Fruit fly (Drosophila melanogaster) whole organism, embryonic: ENCODE measurements around the gene CG10137.

Experiments
- Ada2b ChIP-seq: fragments of 200-800 bp; sonication (Bioruptor generic); IDR thresholded peaks from 2 replicates; pipeline ENCODE4 v1.3.6; 2022; ENCODE audit warnings: missing biosample characterization, missing genetic modification characterization
- Atf-2 ChIP-seq: fragments of 200-800 bp; sonication (Bioruptor generic); optimal IDR thresholded peaks from 2 replicates; lab custom pipeline; 2016; ENCODE audit warnings: missing biosample characterization, missing genetic modification characterization
- CG10431 ChIP-seq: fragments of 200-800 bp; sonication (Bioruptor generic); optimal IDR thresholded peaks from 3 replicates; lab custom pipeline; 2018; ENCODE audit warnings: missing biosample characterization, mild to moderate bottlenecking, missing genetic modification characterization
- CG11398 ChIP-seq: fragments of 200-800 bp; sonication (Bioruptor generic); optimal IDR thresholded peaks from 2 replicates; lab custom pipeline; 2016; ENCODE audit warnings: missing biosample characterization, missing genetic modification characterization
- CG11504 ChIP-seq: fragments of 200-800 bp; sonication (Bioruptor generic); optimal IDR thresholded peaks from 3 replicates; lab custom pipeline; 2019; ENCODE audit warnings: missing biosample characterization, mild to moderate bottlenecking, missing genetic modification characterization, moderate library complexity
- CG12071 ChIP-seq: fragments of 200-800 bp; sonication (Bioruptor generic); optimal IDR thresholded peaks from 3 replicates; lab custom pipeline; 2018; ENCODE audit warnings: missing biosample characterization, mild to moderate bottlenecking, missing genetic modification characterization
- CG12219 ChIP-seq: fragments of 200-800 bp; sonication (Bioruptor generic); optimal IDR thresholded peaks from 3 replicates; lab custom pipeline; 2018; ENCODE audit warnings: missing biosample characterization, mild to moderate bottlenecking, missing genetic modification characterization
- CG12942 ChIP-seq: fragments of 200-800 bp; sonication (Bioruptor generic); optimal IDR thresholded peaks from 3 replicates; lab custom pipeline; 2016; ENCODE audit warnings: missing biosample characterization, missing genetic modification characterization
- CG14050 ChIP-seq: fragments of 200-800 bp; sonication (Bioruptor generic); IDR thresholded peaks from 3 replicates; pipeline ENCODE4 v1.3.6; 2022; ENCODE audit warnings: missing biosample characterization, missing genetic modification characterization
- CG14710 ChIP-seq: fragments of 200-800 bp; sonication (Bioruptor generic); optimal IDR thresholded peaks from 3 replicates; lab custom pipeline; 2019; ENCODE audit warnings: missing biosample characterization, mild to moderate bottlenecking, missing genetic modification characterization, moderate library complexity
- CG15073 ChIP-seq: fragments of 200-800 bp; sonication (Bioruptor generic); optimal IDR thresholded peaks from 2 replicates; lab custom pipeline; 2016; ENCODE audit warnings: missing biosample characterization, missing genetic modification characterization
- CG15696 ChIP-seq: fragments of 200-800 bp; sonication (Bioruptor generic); optimal IDR thresholded peaks from 2 replicates; lab custom pipeline; 2019; ENCODE audit warnings: missing biosample characterization, mild to moderate bottlenecking, missing genetic modification characterization, moderate library complexity
- CG16815 ChIP-seq: fragments of 200-800 bp; sonication (Bioruptor generic); optimal IDR thresholded peaks from 3 replicates; lab custom pipeline; 2017; ENCODE audit warnings: missing biosample characterization, mild to moderate bottlenecking, missing genetic modification characterization
- CG17568 ChIP-seq: fragments of 200-800 bp; sonication (Bioruptor generic); optimal IDR thresholded peaks from 2 replicates; lab custom pipeline; 2018; ENCODE audit warnings: missing biosample characterization, mild to moderate bottlenecking, missing genetic modification characterization, moderate library complexity
- CG18011 ChIP-seq: fragments of 200-800 bp; sonication (Bioruptor generic); optimal IDR thresholded peaks from 2 replicates; lab custom pipeline; 2017; ENCODE audit warnings: missing biosample characterization, missing genetic modification characterization, mild to moderate bottlenecking, moderate library complexity, missing genotype
- CG18764 ChIP-seq: fragments of 200-800 bp; sonication (Bioruptor generic); optimal IDR thresholded peaks from 3 replicates; lab custom pipeline; 2016; ENCODE audit warnings: missing biosample characterization, missing genetic modification characterization
- CG30020 ChIP-seq: fragments of 200-800 bp; optimal IDR thresholded peaks from 2 replicates; lab custom pipeline; 2019; ENCODE audit warnings: missing biosample characterization, mild to moderate bottlenecking, missing genetic modification characterization, moderate library complexity
- CG3065 ChIP-seq: fragments of 200-800 bp; sonication (Bioruptor generic); optimal IDR thresholded peaks from 2 replicates; lab custom pipeline; 2016; ENCODE audit warnings: missing biosample characterization, missing genetic modification characterization
- CG31365 ChIP-seq: fragments of 200-800 bp; sonication (Bioruptor generic); optimal IDR thresholded peaks from 2 replicates; lab custom pipeline; 2018; ENCODE audit warnings: missing biosample characterization, mild to moderate bottlenecking, missing genetic modification characterization
- CG42726 ChIP-seq: fragments of 200-800 bp; sonication (Bioruptor generic); IDR thresholded peaks from 2 replicates; pipeline ENCODE4 v1.3.6; 2022; ENCODE audit warnings: missing biosample characterization, missing genetic modification characterization; ENCODE audit not compliant: partially characterized antibody
- CG43689 ChIP-seq: fragments of 200-800 bp; sonication (Bioruptor generic); IDR thresholded peaks from 2 replicates; pipeline ENCODE4 v1.3.6; 2022; ENCODE audit warnings: missing biosample characterization, missing genetic modification characterization
- CG4404 ChIP-seq: fragments of 200-800 bp; sonication (Bioruptor generic); IDR thresholded peaks from 2 replicates; pipeline ENCODE4 v1.3.6; 2022; ENCODE audit warnings: missing biosample characterization, missing genetic modification characterization
- CG6791 ChIP-seq: fragments of 200-800 bp; sonication (Bioruptor generic); IDR thresholded peaks from 3 replicates; pipeline ENCODE4 v1.3.6; 2022; ENCODE audit warnings: missing biosample characterization, missing genetic modification characterization; ENCODE audit not compliant: partially characterized antibody
- CG8290 ChIP-seq, 3 experiments: fragments of 200-800 bp; sonication (Bioruptor generic); optimal IDR thresholded peaks; 2 replicates each; lab custom pipeline; 2016 to 2019; ENCODE audit warnings: missing biosample characterization in 3 of 3, missing genetic modification characterization in 3 of 3, mild to moderate bottlenecking in 2 of 3, moderate library complexity in 1 of 3
- CG8478 ChIP-seq: fragments of >200 bp; optimal IDR thresholded peaks from 2 replicates; lab custom pipeline; 2018
- CG9727 ChIP-seq: fragments of 200-800 bp; sonication (Bioruptor generic); optimal IDR thresholded peaks from 3 replicates; lab custom pipeline; 2017; ENCODE audit warnings: missing biosample characterization, mild to moderate bottlenecking, missing genetic modification characterization
- Camta ChIP-seq: fragments of 200-800 bp; sonication (Bioruptor generic); optimal IDR thresholded peaks from 2 replicates; lab custom pipeline; 2016; ENCODE audit warnings: missing biosample characterization, missing genetic modification characterization
- Chrac-16 ChIP-seq: fragments of 200-800 bp; sonication (Bioruptor generic); optimal IDR thresholded peaks from 3 replicates; lab custom pipeline; 2016; ENCODE audit warnings: missing biosample characterization, missing genetic modification characterization
- Dad ChIP-seq: fragments of 200-800 bp; sonication (Bioruptor generic); optimal IDR thresholded peaks from 3 replicates; lab custom pipeline; 2016; ENCODE audit warnings: missing biosample characterization, missing genetic modification characterization
- Deaf1 ChIP-seq: fragments of 200-800 bp; optimal IDR thresholded peaks from 3 replicates; lab custom pipeline; 2019; ENCODE audit warnings: missing biosample characterization, mild to moderate bottlenecking, missing genetic modification characterization, moderate library complexity
- Dfd ChIP-seq, 2 experiments: fragments of >200 bp; optimal IDR thresholded peaks; 2 replicates each; lab custom pipeline; 2017; ENCODE audit warnings: missing biosample characterization in 2 of 2, missing genetic modification characterization in 2 of 2
- HLH54F ChIP-seq: fragments of 200-800 bp; sonication (Bioruptor generic); optimal IDR thresholded peaks from 3 replicates; lab custom pipeline; 2016; ENCODE audit warnings: missing biosample characterization, missing genetic modification characterization
- YL-1 ChIP-seq: fragments of 200-800 bp; sonication (Bioruptor generic); optimal IDR thresholded peaks from 3 replicates; lab custom pipeline; 2017; ENCODE audit warnings: missing biosample characterization, mild to moderate bottlenecking, missing genetic modification characterization
- ab ChIP-seq: fragments of 200-800 bp; sonication (Bioruptor generic); optimal IDR thresholded peaks from 2 replicates; lab custom pipeline; 2016; ENCODE audit warnings: missing biosample characterization, missing genetic modification characterization
- ap ChIP-seq: fragments of 200-800 bp; sonication (Bioruptor generic); IDR thresholded peaks from 2 replicates; pipeline ENCODE4 v1.3.6; 2022; ENCODE audit warnings: missing biosample characterization, missing genetic modification characterization
- ara ChIP-seq: fragments of 200-800 bp; sonication (Bioruptor generic); IDR thresholded peaks from 2 replicates; pipeline ENCODE4 v1.3.6; 2022; ENCODE audit warnings: missing biosample characterization, missing genetic modification characterization
- bab2 ChIP-seq: fragments of 200-800 bp; sonication (Bioruptor generic); optimal IDR thresholded peaks from 2 replicates; lab custom pipeline; 2016; ENCODE audit warnings: missing biosample characterization, missing genetic modification characterization
- bsh ChIP-seq, 2 experiments: fragments of 200-800 bp; sonication (Bioruptor generic); optimal IDR thresholded peaks; 2 replicates each; lab custom pipeline; 2017 to 2018; ENCODE audit warnings: mild to moderate bottlenecking in 2 of 2, missing biosample characterization in 2 of 2, missing genetic modification characterization in 2 of 2, moderate library complexity in 1 of 2
- cg ChIP-seq: fragments of 200-800 bp; sonication (Bioruptor generic); optimal IDR thresholded peaks from 3 replicates; lab custom pipeline; 2019; ENCODE audit warnings: missing biosample characterization, mild to moderate bottlenecking, missing genetic modification characterization, moderate library complexity
- chif ChIP-seq, 2 experiments: fragments of 200-800 bp; sonication (Bioruptor generic); optimal IDR thresholded peaks; 3 replicates each; lab custom pipeline; 2016; ENCODE audit warnings: missing biosample characterization in 2 of 2, missing genetic modification characterization in 2 of 2
- dysf ChIP-seq: fragments of 200-800 bp; sonication (Bioruptor generic); IDR thresholded peaks from 3 replicates; pipeline ENCODE4 v1.3.6; 2022; ENCODE audit warnings: missing biosample characterization, missing genetic modification characterization
- esg ChIP-seq: fragments of 200-800 bp; sonication (Bioruptor generic); conservative IDR thresholded peaks from 2 replicates; pipeline ENCODE4 v1.3.6; 2022; ENCODE audit warnings: missing biosample characterization, missing genetic modification characterization
- hb ChIP-seq: fragments of 200-800 bp; sonication (Bioruptor generic); IDR thresholded peaks from 3 replicates; pipeline ENCODE4 v1.3.6; 2022; ENCODE audit warnings: missing biosample characterization, missing genetic modification characterization; ENCODE audit not compliant: partially characterized antibody
- hkb ChIP-seq, 2 experiments: fragments of 200-800 bp in 1 of 2; fragments of >200 bp in 1 of 2; sonication (Bioruptor generic) in 1 of 2; IDR thresholded peaks in 1 of 2; optimal IDR thresholded peaks in 1 of 2; 2 replicates each; pipeline versions ENCODE4 v1.3.6 to Lab custom; 2017 to 2022; ENCODE audit warnings: missing biosample characterization in 1 of 2, missing genetic modification characterization in 1 of 2
- jigr1 ChIP-seq: fragments of 200-800 bp; sonication (Bioruptor generic); IDR thresholded peaks from 3 replicates; pipeline ENCODE4 v1.3.6; 2022; ENCODE audit warnings: missing biosample characterization, missing genetic modification characterization
- org-1 ChIP-seq: fragments of 200-800 bp; sonication (Bioruptor generic); optimal IDR thresholded peaks from 2 replicates; lab custom pipeline; 2017; ENCODE audit warnings: missing biosample characterization, missing genetic modification characterization
- salm ChIP-seq: fragments of 200-800 bp; sonication (Bioruptor generic); optimal IDR thresholded peaks from 2 replicates; lab custom pipeline; 2018; ENCODE audit warnings: missing biosample characterization, mild to moderate bottlenecking, missing genetic modification characterization
- sens-2 ChIP-seq: fragments of 200-800 bp; sonication (Bioruptor generic); IDR thresholded peaks from 2 replicates; pipeline ENCODE4 v1.3.6; 2022; ENCODE audit warnings: missing biosample characterization, missing genetic modification characterization
- seq ChIP-seq: fragments of 200-800 bp; sonication (Bioruptor generic); IDR thresholded peaks from 2 replicates; pipeline ENCODE4 v1.3.6; 2022; ENCODE audit warnings: missing biosample characterization, missing genetic modification characterization
- wor ChIP-seq: fragments of 200-800 bp; sonication (Bioruptor generic); IDR thresholded peaks from 2 replicates; pipeline ENCODE4 v1.3.6; 2022; ENCODE audit warnings: missing biosample characterization, missing genetic modification characterization

Gene CG10137

DNA sequence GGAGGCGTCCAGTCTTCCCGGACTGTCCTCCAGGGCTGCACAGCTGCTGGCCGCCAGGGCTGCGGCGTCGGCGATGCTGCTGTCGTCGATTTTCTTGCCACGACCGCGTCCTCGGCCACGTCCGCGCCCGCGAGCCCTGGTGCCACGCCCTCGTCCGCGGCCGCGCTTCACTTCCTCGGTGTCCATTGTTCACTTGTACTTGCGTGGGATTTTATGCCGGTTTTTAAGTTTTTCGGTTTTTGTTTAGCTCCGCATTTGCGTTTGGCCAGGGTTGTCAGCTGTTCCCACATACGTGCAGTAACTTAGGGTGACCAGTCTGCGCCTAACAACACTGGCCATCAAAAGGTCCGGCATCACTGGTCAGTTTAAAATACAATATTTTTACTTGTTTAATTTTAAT lies 55.7 kb downstream of the CG10137 start, which contains the start of gene Hakai (continued):
- TF ChIP-seq CG15073 (GFP tag; lab: Kevin White, UChicago) (no peak), CG3065 (GFP tag; lab: Kevin White, UChicago) (peak; percentile 23), bsh (GFP tag; optimal IDR thresholded peaks at IDR 0.05; lab: Kevin White, UChicago) (peak in 1 of 2 experiments; percentile 12), CG6791 (peak; percentile 64; the same call in 2 of the 3 replicates), sens-2 (no peak), Deaf1 (tag; lab: Kevin White, UChicago) (no peak), CG43689 (GFP tag; lab: Robert Waterston, UW) (no peak), CG14050 (no peak), org-1 (GFP tag; lab: Kevin White, UChicago) (no peak), CG10431 (no peak), Chrac-16 (GFP tag; lab: Kevin White, UChicago) (peak; percentile 57), CG11398 (GFP tag; lab: Kevin White, UChicago) (peak; percentile 32), wor (GFP tag; lab: Robert Waterston, UW) (no peak), ap (GFP tag; lab: Robert Waterston, UW) (no peak), Atf-2 (GFP tag; lab: Kevin White, UChicago) (no peak), esg (peak; percentile 48), CG18764 (GFP tag; lab: Kevin White, UChicago) (peak; percentile 45), Dfd (GFP tag; optimal IDR thresholded peaks at IDR 0.05; lab: Kevin White, UChicago) (peak in 1 of 2 experiments; percentile 12), CG4404 (GFP tag; lab: Robert Waterston, UW) (peak; percentile 61), CG12942 (GFP tag; lab: Kevin White, UChicago) (peak; percentile 14), CG12219 (GFP tag; lab: Kevin White, UChicago) (no peak), CG8290 (GFP tag; optimal IDR thresholded peaks at IDR 0.05; lab: Kevin White, UChicago) (peak; percentile 65), CG8290 (tag; optimal IDR thresholded peaks at IDR 0.05; lab: Kevin White, UChicago) (peak; percentile 5 to 54), CG17568 (GFP tag; lab: Kevin White, UChicago) (no peak), CG42726 (GFP tag; lab: Robert Waterston, UW) (no peak), ab (GFP tag; lab: Kevin White, UChicago) (no peak), CG31365 (tag; lab: Kevin White, UChicago) (no peak), CG8478 (lab: Kevin White, UChicago) (no peak), bab2 (GFP tag; lab: Kevin White, UChicago) (peak; percentile 72), hkb (optimal IDR thresholded peaks at IDR 0.05; lab: Kevin White, UChicago) (no peak), hkb (GFP tag; IDR thresholded peaks at IDR 0.05; lab: Robert Waterston, UW) (peak; percentile 58), CG16815 (no peak), CG11504 (tag; lab: Kevin White, UChicago) (peak; percentile 55), CG18011 (peak; percentile 27), Ada2b (peak; percentile 52; the same call in 1 of the 2 replicates), CG12071 (GFP tag; lab: Kevin White, UChicago) (no peak), ara (GFP tag; lab: Robert Waterston, UW) (no peak), salm (tag; lab: Kevin White, UChicago) (no peak), cg (no peak), Camta (GFP tag; lab: Kevin White, UChicago) (peak; percentile 51), dysf (GFP tag; lab: Robert Waterston, UW) (peak; percentile 56; the same call in 2 of the 3 replicates), seq (GFP tag; lab: Robert Waterston, UW) (peak; percentile 30; the same call in 1 of the 2 replicates), CG15696 (tag; lab: Kevin White, UChicago) (peak; percentile 33), jigr1 (GFP tag; lab: Robert Waterston, UW) (no peak), YL-1 (GFP tag; lab: Kevin White, UChicago) (peak; percentile 80), chif (GFP tag; optimal IDR thresholded peaks at IDR 0.05; lab: Kevin White, UChicago) (peak; percentile 23 to 67), Dad (peak; percentile 64), CG30020 (tag; lab: Kevin White, UChicago) (peak; percentile 33), CG14710 (tag; lab: Kevin White, UChicago) (peak; percentile 60), CG9727 (GFP tag; lab: Kevin White, UChicago) (peak; percentile 50), HLH54F (peak; percentile 73), hb (GFP tag; lab: Robert Waterston, UW) (0 out of 3 replicates have a peak, but pooled peaks have one; percentile 25)
